Worm (Caenorhabditis elegans) whole organism, mixed stage, embryonic: ENCODE measurements around the gene W05H5.1.

ENCODE experiments used
- M03D4.4 ChIP-seq: sonication (generic microtip); optimal IDR thresholded peaks from 2 replicates; lab custom pipeline; 2017; ENCODE audit warnings: mild to moderate bottlenecking, missing genetic modification characterization, missing compliant biosample characterization
- bed-3 ChIP-seq: fragments of 200-800 bp; sonication (Bioruptor generic); optimal IDR thresholded peaks from 3 replicates; lab custom pipeline; 2018; ENCODE audit warnings: mild to moderate bottlenecking, missing genetic modification characterization, moderate library complexity, missing compliant biosample characterization
- blmp-1 ChIP-seq: fragments of 150-350 bp; optimal IDR thresholded peaks from 2 replicates; lab custom pipeline; 2014; ENCODE audit warnings: missing biosample characterization, missing genetic modification characterization
- ceh-39 ChIP-seq: fragments of 150-350 bp; optimal IDR thresholded peaks from 2 replicates; lab custom pipeline; 2014; ENCODE audit warnings: missing biosample characterization, missing genetic modification characterization
- ceh-43 ChIP-seq: fragments of 200-800 bp; sonication (Bioruptor generic); optimal IDR thresholded peaks from 2 replicates; lab custom pipeline; 2018; ENCODE audit warnings: mild to moderate bottlenecking, missing genetic modification characterization, moderate library complexity, missing compliant biosample characterization
- ceh-83 ChIP-seq: fragments of 200-800 bp; sonication (Bioruptor generic); optimal IDR thresholded peaks from 2 replicates; lab custom pipeline; 2018; ENCODE audit warnings: mild to moderate bottlenecking, missing genetic modification characterization, missing compliant biosample characterization
- ces-1 ChIP-seq: fragments of 150-350 bp; optimal IDR thresholded peaks from 2 replicates; lab custom pipeline; 2014; ENCODE audit warnings: missing biosample characterization, missing genetic modification reagents, missing genetic modification characterization
- cnd-1 ChIP-seq: fragments of 200-800 bp; sonication (Bioruptor generic); optimal IDR thresholded peaks from 2 replicates; lab custom pipeline; 2018; ENCODE audit warnings: mild to moderate bottlenecking, missing genetic modification characterization, missing compliant biosample characterization
- drap-1 ChIP-seq: fragments of 200-800 bp; sonication (Bioruptor generic); optimal IDR thresholded peaks from 3 replicates; lab custom pipeline; 2018; ENCODE audit warnings: mild to moderate bottlenecking, missing genetic modification characterization, missing compliant biosample characterization
- elt-1 ChIP-seq: sonication (generic microtip); optimal IDR thresholded peaks from 2 replicates; lab custom pipeline; 2017; ENCODE audit warnings: missing genetic modification characterization, mild to moderate bottlenecking, missing compliant biosample characterization, antibody characterized with exemption, moderate library complexity, borderline replicate concordance; ENCODE audit not compliant: insufficient read depth
- elt-3 ChIP-seq: fragments of 150-350 bp; optimal IDR thresholded peaks from 2 replicates; lab custom pipeline; 2014; ENCODE audit warnings: missing biosample characterization, missing genetic modification characterization
- flh-1 ChIP-seq: fragments of 200-800 bp; sonication (Bioruptor generic); optimal IDR thresholded peaks from 2 replicates; lab custom pipeline; 2018; ENCODE audit warnings: mild to moderate bottlenecking, missing genetic modification characterization, moderate library complexity, missing compliant biosample characterization
- ham-2 ChIP-seq: fragments of 200-800 bp; sonication (Bioruptor generic); optimal IDR thresholded peaks from 2 replicates; lab custom pipeline; 2018; ENCODE audit warnings: mild to moderate bottlenecking, missing genetic modification characterization, missing compliant biosample characterization
- hlh-1 ChIP-seq: fragments of 150-350 bp; optimal IDR thresholded peaks from 2 replicates; lab custom pipeline; 2014; ENCODE audit warnings: missing biosample characterization, missing genetic modification reagents, missing genetic modification characterization
- lin-13 ChIP-seq: fragments of 150-350 bp; optimal IDR thresholded peaks from 2 replicates; lab custom pipeline; 2014; ENCODE audit warnings: missing biosample characterization, missing genetic modification characterization
- lin-32 ChIP-seq: fragments of 200-800 bp; sonication (Bioruptor generic); optimal IDR thresholded peaks from 2 replicates; lab custom pipeline; 2018; ENCODE audit warnings: mild to moderate bottlenecking, missing genetic modification characterization, missing compliant biosample characterization
- lsy-2 ChIP-seq: fragments of 150-350 bp; optimal IDR thresholded peaks from 2 replicates; lab custom pipeline; 2014; ENCODE audit warnings: missing biosample characterization, missing genetic modification characterization
- mab-5 ChIP-seq: fragments of 150-350 bp; optimal IDR thresholded peaks from 2 replicates; lab custom pipeline; 2014; ENCODE audit warnings: missing biosample characterization, missing genetic modification characterization
- mep-1 ChIP-seq: fragments of 150-350 bp; optimal IDR thresholded peaks from 2 replicates; lab custom pipeline; 2017; ENCODE audit warnings: missing biosample characterization, missing genetic modification reagents, missing genetic modification characterization, inconsistent platforms
- mls-2 ChIP-seq: sonication (generic microtip); optimal IDR thresholded peaks from 2 replicates; lab custom pipeline; 2016; ENCODE audit warnings: mild to moderate bottlenecking, missing genetic modification characterization, moderate library complexity, missing compliant biosample characterization
- nhr-12 ChIP-seq: fragments of 150-350 bp; optimal IDR thresholded peaks from 2 replicates; lab custom pipeline; 2014; ENCODE audit warnings: missing biosample characterization, missing genetic modification characterization
- nhr-2 ChIP-seq: fragments of 150-350 bp; optimal IDR thresholded peaks from 2 replicates; lab custom pipeline; 2014; ENCODE audit warnings: missing biosample characterization, missing genetic modification characterization
- nhr-237 ChIP-seq: fragments of 150-350 bp; optimal IDR thresholded peaks from 2 replicates; lab custom pipeline; 2014; ENCODE audit warnings: missing biosample characterization, missing genetic modification characterization
- nhr-28 ChIP-seq: fragments of 150-350 bp; optimal IDR thresholded peaks from 2 replicates; lab custom pipeline; 2014; ENCODE audit warnings: missing biosample characterization, missing genetic modification characterization
- nhr-76 ChIP-seq: sonication (generic microtip); optimal IDR thresholded peaks from 2 replicates; lab custom pipeline; 2017; ENCODE audit warnings: missing biosample characterization, missing genetic modification characterization
- pha-4 ChIP-seq: fragments of 150-350 bp; optimal IDR thresholded peaks from 2 replicates; lab custom pipeline; 2018; ENCODE audit warnings: missing biosample characterization, missing genetic modification reagents, missing genetic modification characterization
- sem-2 ChIP-seq: fragments of 200-800 bp; sonication (Bioruptor generic); optimal IDR thresholded peaks from 2 replicates; lab custom pipeline; 2018; ENCODE audit warnings: mild to moderate bottlenecking, missing genetic modification characterization, missing compliant biosample characterization
- snpc-4 ChIP-seq: fragments of 150-350 bp; optimal IDR thresholded peaks from 2 replicates; lab custom pipeline; 2014; ENCODE audit warnings: missing biosample characterization, missing genetic modification characterization
- sptf-1 ChIP-seq: sonication (generic microtip); optimal IDR thresholded peaks from 2 replicates; lab custom pipeline; 2017; ENCODE audit warnings: mild to moderate bottlenecking, missing genetic modification characterization, moderate library complexity, missing compliant biosample characterization
- tbx-8 ChIP-seq: fragments of 200-800 bp; sonication (Bioruptor generic); optimal IDR thresholded peaks from 2 replicates; lab custom pipeline; 2018; ENCODE audit warnings: mild to moderate bottlenecking, missing genetic modification characterization, moderate library complexity, missing compliant biosample characterization
- unc-120 ChIP-seq: sonication (generic microtip); optimal IDR thresholded peaks from 2 replicates; lab custom pipeline; 2017; ENCODE audit warnings: missing genetic modification characterization, missing compliant biosample characterization; ENCODE audit not compliant: poor library complexity, severe bottlenecking
- unc-39 ChIP-seq: fragments of 150-350 bp; optimal IDR thresholded peaks from 2 replicates; lab custom pipeline; 2014; ENCODE audit warnings: missing biosample characterization, missing genetic modification characterization
- unc-62 ChIP-seq: fragments of 150-350 bp; optimal IDR thresholded peaks from 2 replicates; lab custom pipeline; 2014; ENCODE audit warnings: missing biosample characterization, missing genetic modification reagents, missing genetic modification characterization
- zip-8 ChIP-seq: fragments of 150-350 bp; optimal IDR thresholded peaks from 2 replicates; lab custom pipeline; 2014; ENCODE audit warnings: missing biosample characterization, missing genetic modification characterization

W05H5.1 gene

DNA sequence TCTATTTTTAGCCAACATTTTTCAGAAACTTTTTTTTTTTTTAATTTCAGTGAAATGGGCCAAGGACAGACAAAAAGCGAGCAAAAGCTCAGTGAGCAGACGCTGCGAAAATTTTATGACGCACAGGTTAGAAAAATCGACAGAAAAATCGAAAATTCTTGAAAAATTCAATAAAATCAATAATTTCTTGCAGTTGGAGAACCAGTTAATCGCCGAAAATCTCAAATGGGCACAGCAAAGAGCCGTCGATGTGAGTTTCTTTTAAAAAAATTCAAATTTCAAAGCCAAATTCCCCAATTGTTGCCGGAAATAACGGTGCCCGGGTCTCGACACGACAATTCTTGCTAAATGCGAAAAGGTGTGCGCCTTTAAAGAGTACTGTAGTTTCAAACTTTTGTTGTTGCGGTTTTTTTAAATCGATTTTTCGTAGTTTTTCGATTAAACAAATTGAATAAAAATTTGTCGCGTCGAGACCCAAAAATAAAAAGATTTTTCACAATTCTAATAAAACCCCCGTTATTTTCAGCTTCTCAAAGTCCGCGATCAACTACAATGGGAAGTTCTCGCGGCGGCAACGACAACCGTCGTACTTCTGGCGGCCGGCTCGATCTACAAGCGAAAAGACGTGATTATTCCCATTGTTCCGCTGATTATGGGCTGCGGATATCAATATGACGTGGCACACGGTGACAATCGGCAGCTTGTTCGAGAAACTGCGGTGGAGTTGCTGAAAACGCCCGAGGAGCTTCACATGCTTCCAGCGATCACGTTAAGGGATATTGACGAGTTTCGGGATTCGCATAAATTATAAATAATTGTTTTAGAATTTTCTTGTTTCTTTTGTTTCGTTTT, 16.2 kb upstream of the W05H5.1 start, which contains the start of gene tag-280:
TSS of gene tag-280 (plus strand) at position 51 of the 852 bp plus-strand sequence.
- TF ChIP-seq nhr-28 (tag; lab: Kevin White, UChicago) (no peak), ces-1 (GFP tag; lab: Kevin White, UChicago) (no peak), bed-3 (no peak), ceh-43 (GFP tag; lab: Kevin White, UChicago) (no peak), unc-120 (no peak), elt-3 (tag; lab: Kevin White, UChicago) (no peak), mab-5 (tag; lab: Kevin White, UChicago) (no peak), cnd-1 (tag; lab: Kevin White, UChicago) (no peak), drap-1 (no peak), snpc-4 (tag; lab: Kevin White, UChicago) (no peak), unc-39 (tag; lab: Kevin White, UChicago) (no peak), mls-2 (no peak), ceh-39 (no peak), lin-13 (tag; lab: Kevin White, UChicago) (no peak), mep-1 (tag; lab: Kevin White, UChicago) (no peak), nhr-237 (tag; lab: Kevin White, UChicago) (no peak), ceh-83 (GFP tag; lab: Kevin White, UChicago) (no peak)

DNA sequence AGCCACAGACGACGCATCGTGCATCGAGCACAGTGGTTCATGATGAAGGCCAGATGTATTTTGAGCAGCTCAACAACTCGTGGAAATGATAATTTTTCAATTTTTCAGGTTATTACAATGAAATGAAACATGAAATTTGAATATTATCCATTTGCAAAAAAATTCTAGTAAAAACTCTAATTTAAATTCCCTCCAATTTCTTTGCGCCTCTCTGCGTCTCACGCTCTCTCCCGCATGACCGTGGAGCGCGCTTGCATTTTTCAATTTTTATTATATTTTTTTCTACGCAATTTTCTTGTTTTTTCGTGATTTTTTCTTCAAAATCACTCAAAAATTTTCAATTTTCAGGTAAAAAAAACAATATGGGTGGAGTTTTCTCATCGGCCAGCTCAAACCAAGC, 14.8 kb upstream of the W05H5.1 start, which contains the start of gene tag-281:
TSS of gene tag-281 (plus strand) at position 340 of the 400 bp plus-strand sequence.
- TF ChIP-seq sptf-1 (tag; lab: Kevin White, UChicago) (peak; percentile 25), lin-13 (tag; lab: Kevin White, UChicago) (peak; percentile 9), tbx-8 (no peak), pha-4 (tag; lab: Kevin White, UChicago) (peak; percentile 17), nhr-2 (tag; lab: Kevin White, UChicago) (peak; percentile 38), ceh-39 (peak; percentile 37), ces-1 (GFP tag; lab: Kevin White, UChicago) (peak; percentile 70), mab-5 (tag; lab: Kevin White, UChicago) (no peak), sem-2 (no peak), nhr-237 (tag; lab: Kevin White, UChicago) (peak; percentile 54), lsy-2 (tag; lab: Kevin White, UChicago) (peak; percentile 82), bed-3 (no peak), elt-3 (tag; lab: Kevin White, UChicago) (no peak), unc-120 (no peak), mep-1 (tag; lab: Kevin White, UChicago) (peak; percentile 72)

DNA sequence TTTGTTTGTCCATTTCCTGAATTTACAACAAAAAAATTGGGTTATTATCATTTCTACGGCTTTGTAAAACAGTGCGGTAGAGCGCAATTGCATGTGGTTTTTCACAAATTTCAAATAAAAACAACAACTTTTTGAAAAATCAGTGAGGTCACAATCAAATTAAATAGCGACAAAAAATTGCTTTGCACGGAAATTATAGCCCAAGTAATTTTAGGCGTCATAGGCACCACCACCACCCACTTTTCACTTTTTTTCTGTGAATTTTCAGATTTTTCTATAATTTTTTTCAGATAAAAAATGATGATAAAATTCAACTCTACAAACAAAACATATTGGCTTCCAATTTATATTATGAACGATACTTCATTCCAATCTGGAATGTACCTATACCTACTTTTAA, 12.7 kb upstream of the W05H5.1 start, which contains the start of gene sre-38:
TSS of gene sre-38 (plus strand) at position 301 of the 400 bp plus-strand sequence.
- TF ChIP-seq ces-1 (GFP tag; lab: Kevin White, UChicago) (no peak), blmp-1 (tag; lab: Kevin White, UChicago) (no peak), elt-3 (tag; lab: Kevin White, UChicago) (no peak), sptf-1 (tag; lab: Kevin White, UChicago) (no peak), zip-8 (tag; lab: Kevin White, UChicago) (no peak), M03D4.4 (tag; lab: Kevin White, UChicago) (no peak), nhr-237 (tag; lab: Kevin White, UChicago) (no peak), unc-62 (no peak), nhr-76 (no peak)

DNA sequence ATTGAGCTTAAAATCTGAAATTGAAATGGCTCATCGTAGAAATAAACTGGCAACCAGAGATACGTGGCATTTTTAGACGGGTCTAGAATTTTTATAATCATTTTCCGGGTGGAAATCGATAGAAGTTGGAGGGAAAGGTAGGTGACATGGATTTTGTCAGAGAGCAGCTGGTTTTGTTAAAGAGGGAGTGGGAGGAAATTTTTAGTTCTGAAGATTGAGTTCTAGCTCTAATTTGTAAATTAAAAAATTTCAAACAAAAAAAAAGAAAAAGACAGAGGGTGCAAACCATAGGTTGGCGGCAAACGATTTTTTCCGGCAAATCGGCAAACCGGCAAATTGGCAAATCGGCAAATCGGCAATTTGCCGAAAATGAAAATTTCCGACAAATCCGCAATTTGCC, 12.1 kb upstream of the W05H5.1 start, which contains the start of gene sre-32:
TSS of gene sre-32 (minus strand) at position 101 of the 400 bp plus-strand sequence.
- TF ChIP-seq lin-32 (GFP tag; lab: Kevin White, UChicago) = no peak

DNA sequence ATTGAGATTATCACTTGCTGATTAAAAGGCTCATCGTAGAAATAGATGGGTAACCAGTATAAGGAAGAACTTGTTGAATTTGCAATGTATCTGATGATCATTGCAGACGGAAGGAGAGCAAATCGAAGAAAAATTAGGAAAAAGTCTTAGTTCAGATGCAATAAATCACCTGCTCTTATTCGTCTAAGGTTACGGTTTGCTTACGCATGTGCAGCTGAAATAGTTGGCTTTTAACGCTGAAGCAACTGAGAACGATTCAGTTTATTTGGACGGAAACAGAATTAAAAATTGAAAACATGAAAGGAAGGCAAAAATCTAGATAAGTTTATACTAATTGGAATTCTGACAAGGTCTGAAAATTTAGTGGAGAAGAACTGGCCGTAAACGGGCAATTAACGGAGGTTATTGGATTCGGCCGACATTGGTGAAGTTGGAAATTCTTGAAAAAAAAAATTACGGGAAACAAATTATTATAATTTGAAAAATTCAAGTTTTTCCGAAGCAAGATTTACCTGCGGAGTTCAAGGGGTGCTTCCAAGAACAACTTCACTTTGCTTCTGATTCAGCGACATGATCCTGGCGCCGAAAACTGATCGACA, 8.3 kb upstream of the W05H5.1 start, which contains the start of the genes sre-35 and sre-33:
TSS of gene sre-35 (minus strand) at position 101 of the 599 bp plus-strand sequence.
TSS of gene sre-33 (plus strand) at position 549 of the 599 bp plus-strand sequence.
- TF ChIP-seq unc-120 (no peak), ceh-83 (GFP tag; lab: Kevin White, UChicago) (no peak), flh-1 (GFP tag; lab: Kevin White, UChicago) (no peak), nhr-2 (tag; lab: Kevin White, UChicago) (no peak), mls-2 (no peak), M03D4.4 (tag; lab: Kevin White, UChicago) (no peak), nhr-28 (tag; lab: Kevin White, UChicago) (no peak), snpc-4 (tag; lab: Kevin White, UChicago) (no peak), nhr-76 (no peak), lsy-2 (tag; lab: Kevin White, UChicago) (no peak), nhr-237 (tag; lab: Kevin White, UChicago) (no peak), nhr-12 (tag; lab: Kevin White, UChicago) (no peak), ham-2 (GFP tag; lab: Kevin White, UChicago) (no peak), lin-32 (GFP tag; lab: Kevin White, UChicago) (no peak), pha-4 (tag; lab: Kevin White, UChicago) (no peak), ceh-39 (no peak), elt-1 (tag; lab: Kevin White, UChicago) (no peak), hlh-1 (tag; lab: Kevin White, UChicago) (no peak)
